Fruit fly (Drosophila melanogaster) whole organism, pupa: Measurements from ENCODE around the gene CAHbeta.

Experiments
- CG10348 ChIP-seq: fragments of 200-800 bp; sonication (Bioruptor generic); IDR thresholded peaks from 2 replicates; pipeline ENCODE4 v1.3.6; 2022; ENCODE audit warnings: missing biosample characterization, missing genetic modification characterization
- CG12605 ChIP-seq: fragments of 200-800 bp; sonication (Bioruptor generic); IDR thresholded peaks from 2 replicates; pipeline ENCODE4 v1.3.6; 2022; ENCODE audit warnings: missing biosample characterization, missing genetic modification characterization
- CG13204 ChIP-seq: fragments of 200-800 bp; sonication (Bioruptor generic); optimal IDR thresholded peaks from 2 replicates; lab custom pipeline; 2018; ENCODE audit warnings: missing biosample characterization, mild to moderate bottlenecking, missing genetic modification characterization, moderate library complexity
- CG14655 ChIP-seq: fragments of 200-800 bp; sonication (Bioruptor generic); optimal IDR thresholded peaks from 3 replicates; lab custom pipeline; 2017; ENCODE audit warnings: mild to moderate bottlenecking, missing biosample characterization, missing genetic modification reagents, missing genetic modification characterization
- CG15710 ChIP-seq: fragments of 200-800 bp; sonication (Bioruptor generic); optimal IDR thresholded peaks from 2 replicates; lab custom pipeline; 2018; ENCODE audit warnings: missing biosample characterization, mild to moderate bottlenecking, missing genetic modification characterization, moderate library complexity
- CG17806 ChIP-seq: fragments of 200-800 bp; sonication (Bioruptor generic); optimal IDR thresholded peaks from 2 replicates; lab custom pipeline; 2018; ENCODE audit warnings: missing biosample characterization, mild to moderate bottlenecking, missing genetic modification characterization, moderate library complexity
- CG32121 ChIP-seq: fragments of 200-800 bp; sonication (Bioruptor generic); IDR thresholded peaks from 2 replicates; pipeline ENCODE4 v1.3.6; 2022; ENCODE audit warnings: missing biosample characterization, missing genetic modification characterization
- CG34367 ChIP-seq: fragments of 200-800 bp; sonication (Bioruptor generic); optimal IDR thresholded peaks from 2 replicates; lab custom pipeline; 2018; ENCODE audit warnings: missing biosample characterization, mild to moderate bottlenecking, missing genetic modification characterization
- CG4496 ChIP-seq: fragments of 200-800 bp; sonication (Bioruptor generic); IDR thresholded peaks from 3 replicates; pipeline ENCODE4 v1.3.6; 2022; ENCODE audit warnings: missing biosample characterization, missing genetic modification characterization
- CG8159 ChIP-seq: fragments of 200-800 bp; sonication (Bioruptor generic); optimal IDR thresholded peaks from 3 replicates; lab custom pipeline; 2018; ENCODE audit warnings: missing biosample characterization, mild to moderate bottlenecking, missing genetic modification characterization, moderate library complexity
- CG8301 ChIP-seq: fragments of 200-800 bp; sonication (Bioruptor generic); optimal IDR thresholded peaks from 2 replicates; lab custom pipeline; 2018; ENCODE audit warnings: missing biosample characterization, mild to moderate bottlenecking, missing genetic modification characterization
- CG9948 ChIP-seq: fragments of 200-800 bp; sonication (Bioruptor generic); optimal IDR thresholded peaks from 2 replicates; lab custom pipeline; 2018; ENCODE audit warnings: missing biosample characterization, mild to moderate bottlenecking, missing genetic modification characterization, moderate library complexity
- D1 ChIP-seq: fragments of 200-800 bp; sonication (Bioruptor generic); optimal IDR thresholded peaks from 2 replicates; lab custom pipeline; 2018; ENCODE audit warnings: missing biosample characterization, mild to moderate bottlenecking, missing genetic modification characterization, moderate library complexity
- EcR ChIP-seq: fragments of 200-800 bp; sonication (Bioruptor generic); optimal IDR thresholded peaks from 3 replicates; lab custom pipeline; 2019; ENCODE audit warnings: missing biosample characterization, missing genetic modification characterization, mild to moderate bottlenecking, moderate library complexity, missing genetic modification reagents
- Ets98B ChIP-seq: fragments of 200-800 bp; sonication (Bioruptor generic); IDR thresholded peaks from 2 replicates; pipeline ENCODE4 v1.3.6; 2022; ENCODE audit warnings: missing biosample characterization, missing genetic modification characterization
- Pif1A ChIP-seq: fragments of 200-800 bp; sonication (Bioruptor generic); optimal IDR thresholded peaks from 3 replicates; lab custom pipeline; 2016; ENCODE audit warnings: missing biosample characterization, missing genetic modification characterization
- Pif1B ChIP-seq: fragments of 200-800 bp; sonication (Bioruptor generic); optimal IDR thresholded peaks from 3 replicates; lab custom pipeline; 2016; ENCODE audit warnings: missing biosample characterization, missing genetic modification characterization
- Snoo ChIP-seq: fragments of 200-800 bp; sonication (Bioruptor generic); optimal IDR thresholded peaks from 3 replicates; lab custom pipeline; 2017; ENCODE audit warnings: missing biosample characterization, mild to moderate bottlenecking, missing genetic modification characterization, inconsistent platforms
- fd96Ca ChIP-seq: fragments of 200-800 bp; sonication (Bioruptor generic); IDR thresholded peaks from 3 replicates; pipeline ENCODE4 v1.3.6; 2022; ENCODE audit warnings: missing biosample characterization, missing genetic modification characterization
- gl ChIP-seq: fragments of 200-800 bp; sonication (Bioruptor generic); optimal IDR thresholded peaks from 2 replicates; lab custom pipeline; 2018; ENCODE audit warnings: missing biosample characterization, mild to moderate bottlenecking, missing genetic modification characterization
- rn ChIP-seq: fragments of 200-800 bp; sonication (Bioruptor generic); IDR thresholded peaks from 2 replicates; pipeline ENCODE4 v1.3.6; 2022; ENCODE audit warnings: missing biosample characterization, missing genetic modification characterization

The CAHbeta gene

dm6 chr3R:8946429-8946828 lies 34.2 kb upstream of the CAHbeta start:
- TF ChIP-seq Pif1A (no peak), CG4496 (GFP tag; lab: Robert Waterston, UW) (no peak), CG12605 (GFP tag; lab: Robert Waterston, UW) (no peak), D1 (tag; lab: Kevin White, UChicago) (no peak), CG9948 (no peak), CG13204 (GFP tag; lab: Kevin White, UChicago) (no peak), gl (no peak), EcR (no peak), CG15710 (tag; lab: Kevin White, UChicago) (no peak), CG8159 (tag; lab: Kevin White, UChicago) (no peak), CG14655 (GFP tag; lab: Kevin White, UChicago) (no peak), CG10348 (GFP tag; lab: Robert Waterston, UW) (no peak), CG34367 (tag; lab: Kevin White, UChicago) (no peak), Pif1B (no peak), CG32121 (GFP tag; lab: Robert Waterston, UW) (no peak), CG17806 (no peak), fd96Ca (GFP tag; lab: Robert Waterston, UW) (no peak)

dm6 chr3R:8947757-8948428 lies 32.8 kb upstream of the CAHbeta start:
- TF ChIP-seq Ets98B (GFP tag; lab: Robert Waterston, UW) (peak; percentile 19; the same call in 1 of the 2 replicates), CG12605 (GFP tag; lab: Robert Waterston, UW) (no peak; the same call in 1 of the 2 replicates), fd96Ca (GFP tag; lab: Robert Waterston, UW) (no peak), CG17806 (peak; percentile 14), CG9948 (peak; percentile 33), rn (no peak), CG15710 (tag; lab: Kevin White, UChicago) (peak; percentile 24), CG8159 (tag; lab: Kevin White, UChicago) (peak; percentile 31), CG34367 (tag; lab: Kevin White, UChicago) (no peak), Pif1A (no peak), Pif1B (no peak), CG14655 (GFP tag; lab: Kevin White, UChicago) (peak; percentile 35), CG8301 (tag; lab: Kevin White, UChicago) (peak; percentile 59)

DNA sequence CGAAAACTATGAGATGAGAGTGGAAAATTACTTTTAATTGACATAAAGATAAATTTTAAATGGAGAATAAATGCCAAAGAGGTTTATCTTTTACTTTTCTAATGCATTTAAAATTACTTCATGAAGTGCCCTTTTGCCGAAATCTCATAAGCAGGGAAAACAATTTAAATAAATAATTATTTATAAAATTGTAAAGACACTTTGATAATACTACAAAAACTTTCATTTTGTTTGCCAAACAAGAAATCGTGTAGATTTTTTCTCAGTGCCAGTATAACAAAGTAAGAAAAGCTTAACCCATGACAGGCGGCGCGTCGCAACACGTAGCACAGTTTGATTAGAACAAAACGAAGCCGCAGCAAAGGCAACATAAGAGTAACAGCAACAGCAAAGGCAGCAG lies 31.8 kb upstream of the CAHbeta start:
- TF ChIP-seq CG14655 (GFP tag; lab: Kevin White, UChicago): peak; percentile 43
- no peak for TF ChIP-seq CG32121 (GFP tag; lab: Robert Waterston, UW)
- no peak for TF ChIP-seq CG34367 (tag; lab: Kevin White, UChicago)
- peak; percentile 49 for TF ChIP-seq CG8301 (tag; lab: Kevin White, UChicago)
- TF ChIP-seq Snoo (tag; lab: Kevin White, UChicago): no peak
- TF ChIP-seq gl: no peak
- no peak for TF ChIP-seq D1 (tag; lab: Kevin White, UChicago)
- no peak for TF ChIP-seq CG10348 (GFP tag; lab: Robert Waterston, UW)
- TF ChIP-seq CG17806: no peak
- no peak for TF ChIP-seq EcR
- TF ChIP-seq Ets98B (GFP tag; lab: Robert Waterston, UW): no peak; the same call in 1 of the 2 replicates
- no peak for TF ChIP-seq Pif1A
- peak; percentile 9 for TF ChIP-seq CG9948
- TF ChIP-seq CG15710 (tag; lab: Kevin White, UChicago): no peak
- TF ChIP-seq Pif1B: no peak
- TF ChIP-seq CG4496 (GFP tag; lab: Robert Waterston, UW): no peak
- TF ChIP-seq fd96Ca (GFP tag; lab: Robert Waterston, UW): no peak

DNA sequence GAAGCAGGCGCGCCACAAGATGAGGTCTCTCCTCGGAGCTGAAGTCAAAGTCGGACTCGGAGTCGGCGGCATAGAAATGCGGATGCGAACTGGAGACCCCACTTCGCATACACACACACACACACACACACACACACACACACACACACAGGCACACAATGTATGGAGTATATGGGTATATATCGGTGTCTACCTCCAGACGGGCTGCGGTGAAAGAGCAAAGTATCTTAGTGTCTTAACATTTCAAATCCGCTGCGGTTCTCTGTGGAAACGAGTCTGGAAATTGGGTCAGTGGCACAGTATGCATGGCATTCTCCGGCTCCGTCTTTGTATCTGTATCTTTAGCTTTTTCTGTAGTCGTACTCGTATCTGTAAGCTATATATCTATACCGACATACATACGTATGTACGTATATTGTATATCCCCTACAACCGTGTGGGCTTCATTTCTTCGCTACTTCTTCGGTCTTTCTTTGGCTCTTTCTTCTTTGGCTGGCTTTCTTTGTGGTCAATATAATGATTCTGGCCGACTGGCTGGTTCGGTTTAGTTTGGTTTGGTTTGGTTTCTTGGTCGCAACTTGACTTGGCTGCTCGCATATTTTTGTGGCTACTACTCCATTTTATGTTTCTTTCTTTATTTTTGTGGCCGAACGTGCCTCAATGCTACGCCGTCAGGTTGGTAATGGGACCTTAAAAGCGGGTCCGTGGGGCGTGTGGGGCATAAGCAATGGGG lies 31.2 kb upstream of the CAHbeta start:
- no peak for TF ChIP-seq Ets98B (GFP tag; lab: Robert Waterston, UW)
- TF ChIP-seq EcR: peak; percentile 22

- TF ChIP-seq CG8301 (tag; lab: Kevin White, UChicago): peak; percentile 26
- no peak for TF ChIP-seq Pif1B
- peak; percentile 17 for TF ChIP-seq CG8159 (tag; lab: Kevin White, UChicago)
These were observed 25.9 kb upstream of the CAHbeta start for dm6 chr3R:8954515-8955358.

DNA sequence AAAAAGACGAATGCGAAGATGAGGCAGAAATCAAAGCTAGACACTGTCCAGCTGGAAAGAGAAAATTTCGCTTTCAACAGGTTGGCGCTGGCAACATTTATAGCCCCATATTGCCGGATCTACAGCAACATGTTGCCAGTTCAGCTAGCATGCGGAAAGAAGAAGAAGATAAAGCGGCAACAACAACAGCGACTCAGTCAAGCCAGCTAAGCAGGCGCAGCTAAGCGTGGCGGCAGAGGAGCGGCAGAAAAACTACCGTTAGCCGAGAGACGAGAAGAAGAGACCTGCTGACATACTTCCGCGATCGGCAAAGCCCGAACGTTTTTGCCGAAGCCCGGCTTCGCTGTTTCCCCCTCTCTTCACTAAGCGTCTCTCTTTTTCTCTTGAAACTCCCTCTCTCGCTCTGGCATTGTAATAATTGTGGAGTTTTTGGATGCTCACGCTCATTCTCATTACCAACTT lies 25.3 kb upstream of the CAHbeta start:
- peak; percentile 54; the same call in 1 of the 3 replicates for TF ChIP-seq CG4496 (GFP tag; lab: Robert Waterston, UW)
- peak; percentile 34 for TF ChIP-seq EcR
- TF ChIP-seq Ets98B (GFP tag; lab: Robert Waterston, UW): peak; percentile 43; the same call in 1 of the 2 replicates
- peak; percentile 37 for TF ChIP-seq CG13204 (GFP tag; lab: Kevin White, UChicago)
- no peak for TF ChIP-seq CG34367 (tag; lab: Kevin White, UChicago)
- no peak for TF ChIP-seq rn
- TF ChIP-seq D1 (tag; lab: Kevin White, UChicago): no peak
